Fruit fly (Drosophila melanogaster) whole organism, prepupa: ENCODE results near the gene AIMP2.

ENCODE experiments used
- Blimp-1 ChIP-seq: fragments of 200-800 bp; sonication (Bioruptor generic); optimal IDR thresholded peaks from 3 replicates; lab custom pipeline; 2017; ENCODE audit warnings: missing biosample characterization, missing genetic modification characterization, mild to moderate bottlenecking, moderate library complexity, missing genetic modification reagents
- CG10631 ChIP-seq: fragments of 200-800 bp; sonication (Bioruptor generic); optimal IDR thresholded peaks from 2 replicates; lab custom pipeline; 2016; ENCODE audit warnings: missing biosample characterization, missing genetic modification characterization
- CG11762 ChIP-seq: fragments of 200-800 bp; sonication (Bioruptor generic); optimal IDR thresholded peaks from 3 replicates; lab custom pipeline; 2016; ENCODE audit warnings: missing biosample characterization, missing genetic modification characterization; ENCODE audit not compliant: insufficient read depth
- CG9139 ChIP-seq: fragments of 200-800 bp; sonication (Bioruptor generic); optimal IDR thresholded peaks from 3 replicates; lab custom pipeline; 2017; ENCODE audit warnings: missing biosample characterization, mild to moderate bottlenecking, missing genetic modification characterization
- Eip78C ChIP-seq: fragments of 200-800 bp; sonication (Bioruptor generic); peaks from one replicate; lab custom pipeline; 2016; ENCODE audit warnings: missing biosample characterization, missing genetic modification characterization
- dac ChIP-seq: fragments of 200-800 bp; sonication (Bioruptor generic); optimal IDR thresholded peaks from 2 replicates; lab custom pipeline; 2017; ENCODE audit warnings: missing biosample characterization, mild to moderate bottlenecking, missing genetic modification characterization

DNA sequence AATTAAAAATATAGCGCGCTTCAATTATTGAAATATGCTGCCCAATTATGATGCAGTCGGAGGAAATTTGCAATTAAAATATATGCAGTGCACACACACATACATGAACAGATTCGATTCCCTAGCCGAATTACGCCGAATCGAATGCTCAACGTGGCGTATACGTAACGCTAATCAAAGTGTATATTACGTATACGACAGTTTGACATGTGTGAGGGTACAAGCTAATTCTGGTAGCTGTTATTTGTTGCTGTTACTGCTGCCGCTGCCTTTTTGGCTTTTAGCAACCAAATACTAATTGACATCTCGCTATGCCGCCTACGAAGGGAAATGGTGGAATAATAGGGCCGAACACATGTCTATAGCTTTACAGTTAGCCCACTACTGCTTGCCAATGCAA is 43.9 kb downstream of the AIMP2 start:
- TF ChIP-seq Eip78C (GFP tag; lab: Kevin White, UChicago) (no peak), CG10631 (no peak), CG11762 (GFP tag; lab: Kevin White, UChicago) (no peak), CG9139 (GFP tag; lab: Kevin White, UChicago) (no peak), dac (GFP tag; lab: Kevin White, UChicago) (no peak), Blimp-1 (GFP tag; lab: Kevin White, UChicago) (no peak)
